Worm (Caenorhabditis elegans) whole organism, L2 larva: ENCODE data around the gene F28C6.9.

Experiments used
- dmd-4 ChIP-seq: sonication (generic microtip); optimal IDR thresholded peaks from 2 replicates; lab custom pipeline; 2017; ENCODE audit warnings: missing biosample characterization, missing genetic modification characterization
- fos-1 ChIP-seq: fragments of 150-350 bp; optimal IDR thresholded peaks from 2 replicates; lab custom pipeline; 2014; ENCODE audit warnings: missing biosample characterization, missing genetic modification characterization
- lsy-2 ChIP-seq, 2 experiments: fragments of 150-350 bp in 1 of 2; sonication (generic microtip) in 1 of 2; optimal IDR thresholded peaks; 2 replicates each; lab custom pipeline; 2014 to 2017; ENCODE audit warnings: missing biosample characterization in 2 of 2, missing genetic modification characterization in 2 of 2

F28C6.9 gene

ce11 chrII:8559188-8559587, 50.8 kb downstream of the F28C6.9 start:
- TF ChIP-seq lsy-2 (tag; optimal IDR thresholded peaks at IDR 0.05; lab: Kevin White, UChicago): peak in 1 of 2 experiments; percentile 41
- TF ChIP-seq fos-1: no peak
- no peak for TF ChIP-seq dmd-4
